Worm (Caenorhabditis elegans): Measurements from ENCODE around the gene Y53F4B.9.
A peak's percentile ranks its signal among the peaks of the same experiment; 100 is the strongest.

Gene Y53F4B.9

ce11 chrII:14969320-14969950 lies 40.8 kb downstream of the Y53F4B.9 start, which contains the start of the genes pole-4, nsun-5 and metl-2 (continued):
- TF ChIP-seq ztf-3 (GFP tag; optimal IDR thresholded peaks at IDR 0.05) (no peak), attf-6 (GFP tag; IDR thresholded peaks at IDR 0.05) (no peak), nhr-80 (tag; optimal IDR thresholded peaks at IDR 0.05) (no peak), somi-1 (GFP tag; optimal IDR thresholded peaks at IDR 0.05) (no peak), lin-26 (GFP tag; IDR thresholded peaks at IDR 0.05) (no peak), mxl-1 (tag; optimal IDR thresholded peaks at IDR 0.05) (no peak), Y67H2A.10 (GFP tag; conservative IDR thresholded peaks at IDR 0.05) (no peak), pbrm-1 (GFP tag; IDR thresholded peaks at IDR 0.05) (no peak), T26A5.8 (tag; optimal IDR thresholded peaks at IDR 0.05) (no peak), lag-1 (GFP tag; IDR thresholded peaks at IDR 0.05) (no peak), madf-3 (GFP tag; IDR thresholded peaks at IDR 0.05) (no peak), dpl-1 (GFP tag; optimal IDR thresholded peaks at IDR 0.05) (peak; percentile 26), mel-28 (tag; optimal IDR thresholded peaks at IDR 0.05; ENCODE audit: borderline replicate concordance) (no peak), mcd-1 (GFP tag; IDR thresholded peaks at IDR 0.05) (peak; percentile 83), ama-1 (optimal IDR thresholded peaks at IDR 0.05) (no peak), ama-1 (GFP tag; optimal IDR thresholded peaks at IDR 0.05) (no peak), repo-1 (tag; optimal IDR thresholded peaks at IDR 0.05) (no peak), gei-17 (GFP tag; optimal IDR thresholded peaks at IDR 0.05) (no peak), egl-18 (GFP tag; IDR thresholded peaks at IDR 0.05) (no peak), tlf-1 (GFP tag; optimal IDR thresholded peaks at IDR 0.05) (no peak), madf-10 (tag; optimal IDR thresholded peaks at IDR 0.05) (no peak), chd-7 (tag; optimal IDR thresholded peaks at IDR 0.05) (no peak), Y79H2A.3 (GFP tag; conservative IDR thresholded peaks at IDR 0.05) (no peak), akir-1 (GFP tag; optimal IDR thresholded peaks at IDR 0.05) (no peak), zfh-2 (GFP tag; conservative IDR thresholded peaks at IDR 0.05) (no peak), unc-130 (GFP tag; optimal IDR thresholded peaks at IDR 0.05) (no peak), ztf-18 (tag; optimal IDR thresholded peaks at IDR 0.05) (no peak), snpc-1.3 (tag; optimal IDR thresholded peaks at IDR 0.05; ENCODE audit: insufficient read depth) (no peak), tbx-9 (tag; optimal IDR thresholded peaks at IDR 0.05; ENCODE audit: borderline replicate concordance) (no peak), ekl-4 (GFP tag; IDR thresholded peaks at IDR 0.05) (no peak), pha-4 (tag; optimal IDR thresholded peaks at IDR 0.05) (peak; percentile 8), hlh-12 (tag; optimal IDR thresholded peaks at IDR 0.05) (no peak), hlh-26 (GFP tag; conservative IDR thresholded peaks at IDR 0.05) (no peak), nhr-120 (GFP tag; IDR thresholded peaks at IDR 0.05) (no peak), Y53G8AR.9 (GFP tag; conservative IDR thresholded peaks at IDR 0.05) (no peak), C17E4.6 (GFP tag; IDR thresholded peaks at IDR 0.05) (no peak), F22D6.2 (tag; optimal IDR thresholded peaks at IDR 0.05) (no peak), Y95B8A.8 (GFP tag; IDR thresholded peaks at IDR 0.05) (no peak), let-526 (GFP tag; IDR thresholded peaks at IDR 0.05) (no peak), hsf-1 (GFP tag; IDR thresholded peaks at IDR 0.05) (no peak), egrh-3 (GFP tag; IDR thresholded peaks at IDR 0.05) (no peak), mes-4 (tag; optimal IDR thresholded peaks at IDR 0.05) (no peak), efl-1 (GFP tag; optimal IDR thresholded peaks at IDR 0.05) (peak; percentile 24), unc-62 (GFP tag; optimal IDR thresholded peaks at IDR 0.05) (no peak), lin-54 (GFP tag; optimal IDR thresholded peaks at IDR 0.05) (peak; percentile 18), snpc-3.4 (tag; optimal IDR thresholded peaks at IDR 0.05) (no peak), ZK185.1 (tag; optimal IDR thresholded peaks at IDR 0.05; ENCODE audit: poor library complexity, severe bottlenecking) (no peak), nhr-90 (tag; optimal IDR thresholded peaks at IDR 0.05) (no peak), D2030.7 (GFP tag; IDR thresholded peaks at IDR 0.05) (no peak; the same call in 1 of the 2 replicates), ztf-26 (tag; optimal IDR thresholded peaks at IDR 0.05) (no peak)
